Fruit fly (Drosophila melanogaster) whole organism, embryonic: ENCODE measurements around the gene CG18675.

Experiments
- CG14667 ChIP-seq: fragments of 200-800 bp; sonication (Bioruptor generic); IDR thresholded peaks from 2 replicates; pipeline ENCODE4 v1.3.6; 2022; ENCODE audit warnings: missing biosample characterization, missing genetic modification characterization
- CG18599 ChIP-seq: fragments of 200-800 bp; sonication (Bioruptor generic); optimal IDR thresholded peaks from 3 replicates; lab custom pipeline; 2017; ENCODE audit warnings: missing biosample characterization, missing genetic modification characterization, mild to moderate bottlenecking, moderate library complexity, missing genetic modification reagents
- CG2889 ChIP-seq: fragments of 200-800 bp; sonication (Bioruptor generic); IDR thresholded peaks from 3 replicates; pipeline ENCODE4 v1.3.6; 2022; ENCODE audit warnings: missing biosample characterization, missing genetic modification characterization
- CG32767 ChIP-seq: fragments of 200-800 bp; sonication (Bioruptor generic); IDR thresholded peaks from 2 replicates; pipeline ENCODE4 v1.3.6; 2022; ENCODE audit warnings: missing biosample characterization, missing genetic modification characterization
- CG8388 ChIP-seq: fragments of 200-800 bp; sonication (Bioruptor generic); optimal IDR thresholded peaks from 2 replicates; lab custom pipeline; 2019; ENCODE audit warnings: missing biosample characterization, mild to moderate bottlenecking, missing genetic modification characterization, moderate library complexity
- ac ChIP-seq: fragments of 200-800 bp; sonication (Bioruptor generic); optimal IDR thresholded peaks from 3 replicates; lab custom pipeline; 2017; ENCODE audit warnings: missing biosample characterization, mild to moderate bottlenecking, missing genetic modification characterization
- cg ChIP-seq: fragments of 200-800 bp; sonication (Bioruptor generic); optimal IDR thresholded peaks from 3 replicates; lab custom pipeline; 2019; ENCODE audit warnings: missing biosample characterization, mild to moderate bottlenecking, missing genetic modification characterization, moderate library complexity
- ewg ChIP-seq: fragments of 200-800 bp; sonication (Bioruptor generic); optimal IDR thresholded peaks from 3 replicates; lab custom pipeline; 2017; ENCODE audit warnings: mild to moderate bottlenecking, missing biosample characterization, missing genetic modification reagents, missing genetic modification characterization
- sd ChIP-seq: fragments of 200-800 bp; sonication (Bioruptor generic); optimal IDR thresholded peaks from 3 replicates; lab custom pipeline; 2018; ENCODE audit warnings: missing biosample characterization, mild to moderate bottlenecking, missing genetic modification characterization, moderate library complexity
- sens-2 ChIP-seq: fragments of 200-800 bp; sonication (Bioruptor generic); IDR thresholded peaks from 2 replicates; pipeline ENCODE4 v1.3.6; 2022; ENCODE audit warnings: missing biosample characterization, missing genetic modification characterization

- TF ChIP-seq CG8388 (GFP tag; lab: Kevin White, UChicago) = no peak
- no peak for TF ChIP-seq CG18599 (GFP tag; lab: Kevin White, UChicago)
- no peak for TF ChIP-seq CG14667
- TF ChIP-seq cg (GFP tag; lab: Kevin White, UChicago) = no peak
- TF ChIP-seq ewg (GFP tag; lab: Kevin White, UChicago) = no peak
- TF ChIP-seq sd (tag; lab: Kevin White, UChicago) = no peak
- no peak for TF ChIP-seq ac
- no peak for TF ChIP-seq CG2889 (GFP tag; lab: Robert Waterston, UW)
- no peak for TF ChIP-seq CG32767 (GFP tag; lab: Robert Waterston, UW)
- no peak for TF ChIP-seq sens-2
Measured at dm6 chr3L:4145229-4145628, 28.5 kb upstream of the CG18675 start.
